Worm (Caenorhabditis elegans) whole organism, L1 larva: ENCODE results near the gene Y48A6B.3.

ENCODE experiments used
- ceh-82 ChIP-seq, 3 experiments: fragments of 150-350 bp in 1 of 3; sonication (generic microtip) in 2 of 3; optimal IDR thresholded peaks; 2 replicates each; lab custom pipeline; 2014 to 2017; ENCODE audit warnings: missing biosample characterization in 3 of 3, missing genetic modification characterization in 3 of 3
- unc-62 ChIP-seq: fragments of 150-350 bp; optimal IDR thresholded peaks from 2 replicates; lab custom pipeline; 2014; ENCODE audit warnings: missing biosample characterization, missing genetic modification reagents, missing genetic modification characterization

ce11 chrIII:11022278-11022677 is 14.3 kb downstream of the Y48A6B.3 start:
- no peak for TF ChIP-seq unc-62
- no peak for TF ChIP-seq ceh-82 (tag; optimal IDR thresholded peaks at IDR 0.05; lab: Kevin White, UChicago)
